Worm (Caenorhabditis elegans): ENCODE data around the gene rml-3.

ce11 chrX:6278296-6278695, 39.4 kb upstream of the rml-3 start:
- TF ChIP-seq egl-27 (tag; optimal IDR thresholded peaks at IDR 0.05): no peak
- TF ChIP-seq unc-62 (GFP tag; optimal IDR thresholded peaks at IDR 0.05): no peak
- TF ChIP-seq nhr-67 (tag; optimal IDR thresholded peaks at IDR 0.05): no peak
- TF ChIP-seq ama-1 (optimal IDR thresholded peaks at IDR 0.05): peak; percentile 15
- no peak for TF ChIP-seq mdl-1 (tag; optimal IDR thresholded peaks at IDR 0.05)
- TF ChIP-seq nhr-25 (tag; optimal IDR thresholded peaks at IDR 0.05): peak; percentile 68
- no peak for TF ChIP-seq pha-4 (tag; optimal IDR thresholded peaks at IDR 0.05)
- peak; percentile 13 for TF ChIP-seq nfya-1 (tag; optimal IDR thresholded peaks at IDR 0.05; ENCODE audit: insufficient read depth)
- no peak for TF ChIP-seq nhr-76 (tag; optimal IDR thresholded peaks at IDR 0.05)
- TF ChIP-seq nhr-12 (tag; optimal IDR thresholded peaks at IDR 0.05): no peak
- TF ChIP-seq nhr-237 (tag; optimal IDR thresholded peaks at IDR 0.05): no peak
- no peak for TF ChIP-seq fos-1 (tag; optimal IDR thresholded peaks at IDR 0.05)

Data from whole organism, L3 larva.